Worm (Caenorhabditis elegans): ENCODE measurements around the gene F52G2.3.

DNA sequence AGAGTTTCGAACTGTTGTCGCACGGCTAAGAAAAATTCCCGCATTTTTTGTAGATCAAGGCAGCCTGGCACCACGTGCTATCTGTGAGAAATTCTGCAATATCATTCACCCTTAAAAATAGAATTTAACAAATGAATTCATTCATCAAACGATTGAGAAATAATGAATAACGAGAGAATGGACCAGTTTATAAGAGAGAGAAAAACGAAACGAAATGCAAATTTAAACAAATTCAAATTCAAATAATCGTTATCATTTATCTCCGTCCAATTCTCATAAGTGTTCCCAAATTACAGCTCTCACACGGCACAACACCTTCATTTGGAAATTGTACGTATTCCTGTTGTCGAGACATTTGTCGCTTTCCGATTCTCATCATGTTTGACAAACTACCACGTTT is 42.9 kb downstream of the F52G2.3 start, which contains the start of gene seld-1:
- TF ChIP-seq nhr-11 (tag; optimal IDR thresholded peaks at IDR 0.05) (no peak), ZK546.5 (tag; optimal IDR thresholded peaks at IDR 0.05) (no peak), nhr-129 (tag; optimal IDR thresholded peaks at IDR 0.05) (no peak), ama-1 (optimal IDR thresholded peaks at IDR 0.05) (no peak), snpc-4 (tag; optimal IDR thresholded peaks at IDR 0.05) (no peak), ceh-82 (tag; optimal IDR thresholded peaks at IDR 0.05) (no peak), sma-3 (GFP tag; optimal IDR thresholded peaks at IDR 0.05) (no peak), ceh-16 (tag; optimal IDR thresholded peaks at IDR 0.05) (no peak), zag-1 (tag; optimal IDR thresholded peaks at IDR 0.05) (no peak), ztf-11 (tag; optimal IDR thresholded peaks at IDR 0.05) (no peak), mab-5 (tag; optimal IDR thresholded peaks at IDR 0.05) (no peak), nhr-23 (tag; optimal IDR thresholded peaks at IDR 0.05) (no peak), elt-1 (tag; optimal IDR thresholded peaks at IDR 0.05) (no peak)

Data from whole organism, L2 larva.